Worm (Caenorhabditis elegans) whole organism, L2 larva: ENCODE data around the gene eri-1.

ENCODE experiments used
- F13H6.1 ChIP-seq: sonication (generic microtip); optimal IDR thresholded peaks from 2 replicates; lab custom pipeline; 2016; ENCODE audit warnings: missing genetic modification characterization, missing compliant biosample characterization
- aly-2 ChIP-seq: fragments of 150-350 bp; optimal IDR thresholded peaks from 2 replicates; lab custom pipeline; 2014; ENCODE audit warnings: missing biosample characterization, missing genetic modification characterization
- crh-2 ChIP-seq: sonication (generic microtip); optimal IDR thresholded peaks from 2 replicates; lab custom pipeline; 2017; ENCODE audit warnings: missing biosample characterization, missing genetic modification characterization
- lin-39 ChIP-seq: fragments of 150-350 bp; optimal IDR thresholded peaks from 2 replicates; lab custom pipeline; 2014; ENCODE audit warnings: missing biosample characterization, missing genetic modification reagents, missing genetic modification characterization
- nhr-237 ChIP-seq: fragments of 150-350 bp; optimal IDR thresholded peaks from 2 replicates; lab custom pipeline; 2014; ENCODE audit warnings: missing biosample characterization, missing genetic modification characterization
- unc-55 ChIP-seq: fragments of 150-350 bp; sonication (generic microtip); optimal IDR thresholded peaks from 3 replicates; lab custom pipeline; 2014; ENCODE audit warnings: missing biosample characterization, missing genetic modification reagents, missing genetic modification characterization
- unc-62 ChIP-seq: fragments of 150-350 bp; optimal IDR thresholded peaks from 2 replicates; lab custom pipeline; 2014; ENCODE audit warnings: missing biosample characterization, missing genetic modification reagents, missing genetic modification characterization
- ztf-11 ChIP-seq: sonication (generic microtip); optimal IDR thresholded peaks from 2 replicates; lab custom pipeline; 2017; ENCODE audit warnings: missing biosample characterization, missing genetic modification characterization

- TF ChIP-seq aly-2 (tag; lab: Kevin White, UChicago), result no peak
- TF ChIP-seq unc-55, result no peak
- TF ChIP-seq unc-62 (GFP tag; lab: Kevin White, UChicago), result no peak
- no peak for TF ChIP-seq ztf-11 (tag; lab: Kevin White, UChicago)
- TF ChIP-seq nhr-237 (tag; lab: Kevin White, UChicago), result no peak
- no peak for TF ChIP-seq lin-39
- TF ChIP-seq F13H6.1, result no peak
- TF ChIP-seq crh-2 (tag; lab: Kevin White, UChicago), result no peak
These were observed 25.6 kb upstream of the eri-1 start, which contains the start of gene dpm-1 for ce11 chrIV:445377-445776.
